Worm (Caenorhabditis elegans) whole organism, midembryonic: ENCODE results near the gene octr-1.
A peak's percentile ranks its signal among the peaks of the same experiment; 100 is the strongest.

ENCODE experiments used
- T22C8.4 ChIP-seq: fragments of 200-800 bp; sonication (Bioruptor generic); IDR thresholded peaks from 2 replicates; pipeline ENCODE4 v1.3.6; 2022; ENCODE audit warnings: missing genetic modification characterization, missing compliant biosample characterization
- cog-1 ChIP-seq: sonication (generic microtip); optimal IDR thresholded peaks from 2 replicates; lab custom pipeline; 2016; ENCODE audit warnings: missing genetic modification characterization, missing compliant biosample characterization
- flt-1 ChIP-seq: fragments of 200-800 bp; sonication (Bioruptor generic); IDR thresholded peaks from 2 replicates; pipeline ENCODE4 v1.3.6; 2022; ENCODE audit warnings: missing genetic modification characterization, missing compliant biosample characterization
- klf-2 ChIP-seq: fragments of 200-800 bp; sonication (Bioruptor generic); conservative IDR thresholded peaks from 2 replicates; pipeline ENCODE4 v1.3.6; 2022; ENCODE audit warnings: missing genetic modification reagents, missing genetic modification characterization, missing compliant biosample characterization
- med-1 ChIP-seq: sonication (generic microtip); optimal IDR thresholded peaks from 2 replicates; lab custom pipeline; 2017; ENCODE audit warnings: missing genetic modification characterization, mild to moderate bottlenecking, missing compliant biosample characterization, antibody characterized with exemption, missing genetic modification reagents; ENCODE audit not compliant: insufficient read depth
- ref-1 ChIP-seq: fragments of 200-800 bp; sonication (Bioruptor generic); conservative IDR thresholded peaks from 2 replicates; pipeline ENCODE4 v1.3.6; 2022; ENCODE audit warnings: missing genetic modification reagents, missing genetic modification characterization, missing compliant biosample characterization
- tab-1 ChIP-seq: fragments of 200-800 bp; sonication (Bioruptor generic); IDR thresholded peaks from 2 replicates; pipeline ENCODE4 v1.3.6; 2022; ENCODE audit warnings: missing genetic modification characterization, missing compliant biosample characterization
- ztf-23 ChIP-seq: fragments of 200-800 bp; sonication (Bioruptor generic); IDR thresholded peaks from 2 replicates; pipeline ENCODE4 v1.3.6; 2022; ENCODE audit warnings: missing genetic modification reagents, missing genetic modification characterization, missing compliant biosample characterization
- ztf-29 ChIP-seq: fragments of 200-800 bp; sonication (Bioruptor generic); IDR thresholded peaks from 2 replicates; pipeline ENCODE4 v1.3.6; 2022; ENCODE audit warnings: missing genetic modification reagents, missing genetic modification characterization, missing compliant biosample characterization

octr-1 gene

ce11 chrX:5631626-5632025, 20.6 kb upstream of the octr-1 start, which contains the start of gene T22B7.8:
Gene T22B7.8 (plus strand): TSS chrX:5631926.
- TF ChIP-seq ztf-29 (no peak), cog-1 (tag; lab: Kevin White, UChicago) (no peak), med-1 (GFP tag; lab: Kevin White, UChicago) (no peak), ref-1 (GFP tag; lab: Robert Waterston, UW) (no peak), ztf-23 (no peak), T22C8.4 (GFP tag; lab: Robert Waterston, UW) (no peak), klf-2 (no peak), tab-1 (no peak), flt-1 (GFP tag; lab: Robert Waterston, UW) (no peak)

ce11 chrX:5631008-5631407, 20.0 kb upstream of the octr-1 start:
- TF ChIP-seq T22C8.4 (GFP tag; lab: Robert Waterston, UW) (no peak), flt-1 (GFP tag; lab: Robert Waterston, UW) (no peak), med-1 (GFP tag; lab: Kevin White, UChicago) (no peak), ztf-29 (no peak), ztf-23 (no peak), cog-1 (tag; lab: Kevin White, UChicago) (no peak), klf-2 (no peak), tab-1 (no peak), ref-1 (GFP tag; lab: Robert Waterston, UW) (no peak)

ce11 chrX:5629941-5630340, 18.9 kb upstream of the octr-1 start, which contains the start of gene argn-1:
Gene argn-1 (plus strand): TSS chrX:5630023.
- TF ChIP-seq T22C8.4 (GFP tag; lab: Robert Waterston, UW) (no peak), flt-1 (GFP tag; lab: Robert Waterston, UW) (no peak), med-1 (GFP tag; lab: Kevin White, UChicago) (no peak), ztf-29 (no peak), ztf-23 (no peak)

- TF ChIP-seq ref-1 (GFP tag; lab: Robert Waterston, UW): no peak
- no peak for TF ChIP-seq T22C8.4 (GFP tag; lab: Robert Waterston, UW)
- no peak for TF ChIP-seq ztf-29
- no peak for TF ChIP-seq klf-2
- no peak for TF ChIP-seq cog-1 (tag; lab: Kevin White, UChicago)
- TF ChIP-seq med-1 (GFP tag; lab: Kevin White, UChicago): no peak
These were observed 17.4 kb upstream of the octr-1 start for ce11 chrX:5628432-5628977.

ce11 chrX:5621793-5622192, 10.7 kb upstream of the octr-1 start:
- no peak for TF ChIP-seq klf-2
- TF ChIP-seq T22C8.4 (GFP tag; lab: Robert Waterston, UW): no peak

ce11 chrX:5616000-5616399, 4.9 kb upstream of the octr-1 start:
- TF ChIP-seq T22C8.4 (GFP tag; lab: Robert Waterston, UW) (no peak), ztf-29 (no peak)

- TF ChIP-seq flt-1 (GFP tag; lab: Robert Waterston, UW) (no peak), tab-1 (no peak), ztf-29 (no peak), ref-1 (GFP tag; lab: Robert Waterston, UW) (no peak), ztf-23 (no peak), med-1 (GFP tag; lab: Kevin White, UChicago) (no peak), klf-2 (no peak), cog-1 (tag; lab: Kevin White, UChicago) (no peak), T22C8.4 (GFP tag; lab: Robert Waterston, UW) (no peak)
These were observed 6.0 kb downstream of the octr-1 start for ce11 chrX:5605049-5605448.

ce11 chrX:5603338-5603816, 7.7 kb downstream of the octr-1 start, which contains the start of gene F14D12.1:
Gene F14D12.1 (plus strand): TSS chrX:5603766.
- no peak for TF ChIP-seq flt-1 (GFP tag; lab: Robert Waterston, UW)
- no peak for TF ChIP-seq ztf-29
- no peak for TF ChIP-seq klf-2
- TF ChIP-seq tab-1: no peak
- TF ChIP-seq T22C8.4 (GFP tag; lab: Robert Waterston, UW): no peak
- TF ChIP-seq med-1 (GFP tag; lab: Kevin White, UChicago): no peak
- no peak for TF ChIP-seq ztf-23
- no peak for TF ChIP-seq cog-1 (tag; lab: Kevin White, UChicago)
- no peak for TF ChIP-seq ref-1 (GFP tag; lab: Robert Waterston, UW)

- TF ChIP-seq ref-1 (GFP tag; lab: Robert Waterston, UW) (no peak), ztf-23 (no peak), tab-1 (no peak)
These were observed 11.8 kb downstream of the octr-1 start, which contains the start of gene sulp-2 for ce11 chrX:5599224-5599623. Gene sulp-2 (minus strand): TSS chrX:5599330.

ce11 chrX:5592517-5593183, 18.4 kb downstream of the octr-1 start, which contains the start of gene unc-97:
Gene unc-97 (plus strand): TSS chrX:5593133.
- TF ChIP-seq cog-1 (tag; lab: Kevin White, UChicago) (no peak), med-1 (GFP tag; lab: Kevin White, UChicago) (no peak), flt-1 (GFP tag; lab: Robert Waterston, UW) (peak; percentile 32; the same call in 1 of the 2 replicates)

- TF ChIP-seq ref-1 (GFP tag; lab: Robert Waterston, UW): no peak
- TF ChIP-seq tab-1: no peak; the same call in 1 of the 2 replicates
- TF ChIP-seq cog-1 (tag; lab: Kevin White, UChicago): peak; percentile 80
- TF ChIP-seq ztf-29: 0 out of 2 replicates have a peak, but pooled peaks have one; percentile 31
- no peak for TF ChIP-seq klf-2
- no peak for TF ChIP-seq med-1 (GFP tag; lab: Kevin White, UChicago)
- TF ChIP-seq ztf-23: no peak
- TF ChIP-seq T22C8.4 (GFP tag; lab: Robert Waterston, UW): no peak
- peak; percentile 49; the same call in 1 of the 2 replicates for TF ChIP-seq flt-1 (GFP tag; lab: Robert Waterston, UW)
These were observed 19.2 kb downstream of the octr-1 start for ce11 chrX:5591830-5592229.
